Fruit fly (Drosophila melanogaster): ENCODE measurements around the gene CG9961.

Gene CG9961

dm6 chr2L:2721317-2721716, 23.4 kb downstream of the CG9961 start (continued):
- TF ChIP-seq dac (GFP tag; optimal IDR thresholded peaks at IDR 0.05), result no peak
- no peak for TF ChIP-seq fd85E (GFP tag; optimal IDR thresholded peaks at IDR 0.05)
- 0 out of 3 replicates have a peak, but pooled peaks have one; percentile 21 for TF ChIP-seq eg (GFP tag; IDR thresholded peaks at IDR 0.05)
- TF ChIP-seq CG6854 (GFP tag; optimal IDR thresholded peaks at IDR 0.05), result no peak
- peak; percentile 4 for TF ChIP-seq fd59A (GFP tag; optimal IDR thresholded peaks at IDR 0.05)
- no peak for TF ChIP-seq CG6276 (GFP tag; optimal IDR thresholded peaks at IDR 0.05)
- TF ChIP-seq spab (GFP tag; optimal IDR thresholded peaks at IDR 0.05), result no peak

- TF ChIP-seq CG6854 (GFP tag; optimal IDR thresholded peaks at IDR 0.05), result no peak
- no peak for TF ChIP-seq salr (GFP tag; optimal IDR thresholded peaks at IDR 0.05)
- TF ChIP-seq CG16779 (tag; optimal IDR thresholded peaks at IDR 0.05), result no peak
- no peak for TF ChIP-seq CG11294 (GFP tag; IDR thresholded peaks at IDR 0.05)
- no peak for TF ChIP-seq Eip93F (GFP tag; optimal IDR thresholded peaks at IDR 0.05)
- TF ChIP-seq OdsH (GFP tag; optimal IDR thresholded peaks at IDR 0.05), result peak; percentile 14
- TF ChIP-seq eg (GFP tag; IDR thresholded peaks at IDR 0.05), result no peak
- TF ChIP-seq CG32006 (GFP tag; optimal IDR thresholded peaks at IDR 0.05), result no peak
- TF ChIP-seq CG34406 (GFP tag; optimal IDR thresholded peaks at IDR 0.05), result no peak
- no peak for TF ChIP-seq CG10631 (GFP tag; optimal IDR thresholded peaks at IDR 0.05)
- no peak for TF ChIP-seq topi (GFP tag; optimal IDR thresholded peaks at IDR 0.05)
- no peak for TF ChIP-seq CG1621 (tag; optimal IDR thresholded peaks at IDR 0.05)
- TF ChIP-seq Eip78C (GFP tag), result peak; percentile 41
- no peak for TF ChIP-seq dsx (GFP tag; optimal IDR thresholded peaks at IDR 0.05; ENCODE audit: poor library complexity, severe bottlenecking)
- TF ChIP-seq Smox (GFP tag; optimal IDR thresholded peaks at IDR 0.05), result no peak
- peak; percentile 4 for TF ChIP-seq Ets21C (GFP tag; optimal IDR thresholded peaks at IDR 0.05)
- no peak for TF ChIP-seq dac (GFP tag; optimal IDR thresholded peaks at IDR 0.05)
- no peak for TF ChIP-seq Hr38 (GFP tag; optimal IDR thresholded peaks at IDR 0.05)
- TF ChIP-seq CG6163 (GFP tag; IDR thresholded peaks at IDR 0.05), result 0 out of 3 replicates have a peak, but pooled peaks have one; percentile 18
- TF ChIP-seq pdm3 (GFP tag; optimal IDR thresholded peaks at IDR 0.05), result peak; percentile 2
- peak; percentile 2 for TF ChIP-seq lz (GFP tag; optimal IDR thresholded peaks at IDR 0.05)
- no peak for TF ChIP-seq CG11902 (GFP tag; optimal IDR thresholded peaks at IDR 0.05)
- no peak for TF ChIP-seq CG31627 (GFP tag; optimal IDR thresholded peaks at IDR 0.05)
- no peak for TF ChIP-seq cyc (GFP tag; optimal IDR thresholded peaks at IDR 0.05)
- peak; percentile 32; the same call in 1 of the 2 replicates for TF ChIP-seq CG15336 (GFP tag; IDR thresholded peaks at IDR 0.05)
- peak; percentile 1 for TF ChIP-seq net (GFP tag; optimal IDR thresholded peaks at IDR 0.05)
- TF ChIP-seq Sox15 (GFP tag; optimal IDR thresholded peaks at IDR 0.05), result no peak
- no peak for TF ChIP-seq Eip75B (GFP tag; optimal IDR thresholded peaks at IDR 0.05)
- no peak for TF ChIP-seq Lpt (GFP tag; optimal IDR thresholded peaks at IDR 0.05)
- TF ChIP-seq Hr4 (GFP tag; optimal IDR thresholded peaks at IDR 0.05), result no peak
- peak; percentile 48 for TF ChIP-seq svp (GFP tag)
- no peak for TF ChIP-seq acj6 (GFP tag; optimal IDR thresholded peaks at IDR 0.05)
- no peak for TF ChIP-seq achi (GFP tag; optimal IDR thresholded peaks at IDR 0.05)
- TF ChIP-seq fd59A (GFP tag; optimal IDR thresholded peaks at IDR 0.05), result no peak
- TF ChIP-seq CG6808 (GFP tag; optimal IDR thresholded peaks at IDR 0.05), result no peak
Observed at dm6 chr2L:2720368-2720767, 24.4 kb downstream of the CG9961 start.

DNA sequence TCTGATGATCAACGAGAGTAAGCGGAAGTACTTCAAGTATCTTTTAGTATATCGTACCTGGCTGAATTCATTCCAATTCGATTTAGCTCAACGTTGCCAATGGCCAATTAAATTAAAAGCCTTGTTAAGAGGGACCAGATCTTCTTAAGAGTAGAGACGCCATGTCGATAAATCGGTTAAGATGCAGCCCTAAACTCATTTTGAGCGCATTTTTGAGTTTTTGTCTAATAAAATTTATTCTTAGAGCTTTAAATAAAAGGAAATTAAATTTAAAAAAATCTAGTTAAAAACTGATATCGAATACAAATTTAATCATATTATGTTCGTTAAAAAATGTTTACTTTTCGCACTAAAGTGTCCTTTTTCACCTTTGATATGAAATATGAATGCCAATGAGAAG, 48.4 kb downstream of the CG9961 start, which contains the start of gene Trf5:
Gene Trf5 (minus strand): TSS at position 101 of the 400 bp plus-strand sequence.
- no peak for TF ChIP-seq topi (GFP tag; optimal IDR thresholded peaks at IDR 0.05)
- no peak for TF ChIP-seq CG6808 (GFP tag; optimal IDR thresholded peaks at IDR 0.05)
- TF ChIP-seq Eip75B (GFP tag; optimal IDR thresholded peaks at IDR 0.05), result no peak
- TF ChIP-seq CG8119 (GFP tag; IDR thresholded peaks at IDR 0.05), result no peak
- TF ChIP-seq CG6163 (GFP tag; IDR thresholded peaks at IDR 0.05), result no peak
- no peak for TF ChIP-seq CG8632 (GFP tag; optimal IDR thresholded peaks at IDR 0.05)

Measured in whole organism, prepupa.